Worm (Caenorhabditis elegans) whole organism, L1 larva: ENCODE results near the gene add-1.

ENCODE experiments used
- aly-2 ChIP-seq: fragments of 150-350 bp; optimal IDR thresholded peaks from 2 replicates; lab custom pipeline; 2014; ENCODE audit warnings: missing biosample characterization, missing genetic modification characterization
- egl-27 ChIP-seq, 2 experiments: fragments of 150-350 bp in 1 of 2; sonication (generic microtip); optimal IDR thresholded peaks; 3 replicates each; lab custom pipeline; 2017 to 2018; ENCODE audit warnings: missing biosample characterization in 2 of 2, missing genetic modification characterization in 2 of 2, missing genetic modification reagents in 2 of 2
- elt-2 ChIP-seq: sonication (generic microtip); optimal IDR thresholded peaks from 2 replicates; lab custom pipeline; 2016; ENCODE audit warnings: missing genetic modification characterization, mild to moderate bottlenecking, inconsistent platforms, missing compliant biosample characterization, missing genetic modification reagents
- hlh-17 ChIP-seq: fragments of 200-800 bp; sonication (Bioruptor generic); optimal IDR thresholded peaks from 2 replicates; lab custom pipeline; 2018; ENCODE audit warnings: missing genetic modification characterization, mild to moderate bottlenecking, missing compliant biosample characterization, moderate library complexity, borderline replicate concordance
- lin-13 ChIP-seq: fragments of 150-350 bp; optimal IDR thresholded peaks from 2 replicates; lab custom pipeline; 2014; ENCODE audit warnings: missing biosample characterization, missing genetic modification reagents, missing genetic modification characterization
- lin-39 ChIP-seq: fragments of 150-350 bp; optimal IDR thresholded peaks from 2 replicates; lab custom pipeline; 2014; ENCODE audit warnings: missing biosample characterization, missing genetic modification reagents, missing genetic modification characterization
- lsy-2 ChIP-seq, 2 experiments: fragments of 150-350 bp; optimal IDR thresholded peaks; 2 replicates each; lab custom pipeline; 2014; ENCODE audit warnings: missing biosample characterization in 2 of 2, missing genetic modification characterization in 2 of 2
- nhr-28 ChIP-seq: fragments of 150-350 bp; optimal IDR thresholded peaks from 2 replicates; lab custom pipeline; 2014; ENCODE audit warnings: missing biosample characterization, missing genetic modification characterization
- skn-1 ChIP-seq: fragments of 150-350 bp; optimal IDR thresholded peaks from 2 replicates; lab custom pipeline; 2014; ENCODE audit warnings: missing biosample characterization, missing genetic modification characterization
- unc-130 ChIP-seq: fragments of 150-350 bp; optimal IDR thresholded peaks from 2 replicates; lab custom pipeline; 2017; ENCODE audit warnings: missing biosample characterization, missing genetic modification characterization, inconsistent platforms
- ztf-11 ChIP-seq, 2 experiments: sonication (generic microtip); optimal IDR thresholded peaks; 2 replicates each; lab custom pipeline; 2016 to 2017; ENCODE audit warnings: missing genetic modification characterization in 2 of 2, missing biosample characterization in 1 of 2, missing compliant biosample characterization in 1 of 2

ce11 chrX:4842305-4842704 lies 17.5 kb downstream of the add-1 start:
- no peak for TF ChIP-seq egl-27 (tag; optimal IDR thresholded peaks at IDR 0.05; lab: Kevin White, UChicago)
- TF ChIP-seq elt-2 (tag; lab: Kevin White, UChicago): no peak
- TF ChIP-seq unc-130 (tag; lab: Kevin White, UChicago): no peak
- no peak for TF ChIP-seq lsy-2 (tag; optimal IDR thresholded peaks at IDR 0.05; lab: Kevin White, UChicago)
- TF ChIP-seq aly-2 (tag; lab: Kevin White, UChicago): no peak
- TF ChIP-seq ztf-11 (tag; optimal IDR thresholded peaks at IDR 0.05; lab: Kevin White, UChicago): no peak
- no peak for TF ChIP-seq nhr-28
- no peak for TF ChIP-seq hlh-17 (GFP tag; lab: Kevin White, UChicago)
- no peak for TF ChIP-seq skn-1 (tag; lab: Kevin White, UChicago)
- no peak for TF ChIP-seq lin-13 (GFP tag; lab: Kevin White, UChicago)
- no peak for TF ChIP-seq lin-39
